Fruit fly (Drosophila melanogaster): ENCODE data around the gene CG33178.

The CG33178 gene

dm6 chrX:15085777-15086510, 3.3 kb downstream of the CG33178 start, which contains the start of the genes CG15027 and Dbct (continued):
- peak; percentile 74 for TF ChIP-seq dysf (GFP tag; IDR thresholded peaks at IDR 0.05)
- no peak for TF ChIP-seq CG17186 (GFP tag; optimal IDR thresholded peaks at IDR 0.05)
- TF ChIP-seq CkIIα-i1 (GFP tag; IDR thresholded peaks at IDR 0.05), result no peak
- TF ChIP-seq Sin3A (optimal IDR thresholded peaks at IDR 0.05), result peak; percentile 17
- TF ChIP-seq HHEX (GFP tag; optimal IDR thresholded peaks at IDR 0.05), result peak; percentile 31
- peak; percentile 56; the same call in 1 of the 2 replicates for TF ChIP-seq ara (GFP tag; IDR thresholded peaks at IDR 0.05)
- TF ChIP-seq CG2202 (tag; optimal IDR thresholded peaks at IDR 0.05), result peak; percentile 33
- TF ChIP-seq dimm (GFP tag; IDR thresholded peaks at IDR 0.05), result no peak
- TF ChIP-seq pum (GFP tag; optimal IDR thresholded peaks at IDR 0.05), result no peak
- TF ChIP-seq row (GFP tag; IDR thresholded peaks at IDR 0.05), result peak; percentile 91
- TF ChIP-seq ranshi (GFP tag; IDR thresholded peaks at IDR 0.05), result peak; percentile 63; the same call in 1 of the 2 replicates
- TF ChIP-seq CG13296 (GFP tag; optimal IDR thresholded peaks at IDR 0.05), result peak; percentile 38
- no peak for TF ChIP-seq CG4854 (GFP tag; optimal IDR thresholded peaks at IDR 0.05)
- peak in 1 of 2 experiments; percentile 82 for TF ChIP-seq eve (GFP tag; optimal IDR thresholded peaks at IDR 0.05)
- no peak for TF ChIP-seq gsb (GFP tag; IDR thresholded peaks at IDR 0.05)
- TF ChIP-seq disco-r (GFP tag; optimal IDR thresholded peaks at IDR 0.05), result no peak
- TF ChIP-seq CG2116 (GFP tag; optimal IDR thresholded peaks at IDR 0.05), result peak; percentile 67
- peak; percentile 67 for TF ChIP-seq CG2129 (GFP tag; IDR thresholded peaks at IDR 0.05; ENCODE audit: partially characterized antibody)
- TF ChIP-seq CG15601 (tag; optimal IDR thresholded peaks at IDR 0.05), result peak; percentile 47
- peak; percentile 32 for TF ChIP-seq bcd (GFP tag; optimal IDR thresholded peaks at IDR 0.05)
- TF ChIP-seq mirr (GFP tag; optimal IDR thresholded peaks at IDR 0.05), result no peak
- no peak for TF ChIP-seq CG16779 (GFP tag; IDR thresholded peaks at IDR 0.05)
- TF ChIP-seq CG13624 (GFP tag; optimal IDR thresholded peaks at IDR 0.05), result no peak
- no peak for TF ChIP-seq Hand (GFP tag; optimal IDR thresholded peaks at IDR 0.05)
- TF ChIP-seq zen2 (GFP tag; IDR thresholded peaks at IDR 0.05; ENCODE audit: partially characterized antibody), result no peak; the same call in 2 of the 3 replicates
- peak; percentile 33 for TF ChIP-seq CG15514 (GFP tag; optimal IDR thresholded peaks at IDR 0.05)
- TF ChIP-seq CG3726 (GFP tag; IDR thresholded peaks at IDR 0.05), result no peak
- TF ChIP-seq CG2199 (GFP tag; IDR thresholded peaks at IDR 0.05), result 0 out of 3 replicates have a peak, but pooled peaks have one; percentile 37
- TF ChIP-seq ind (GFP tag; optimal IDR thresholded peaks at IDR 0.05), result peak; percentile 73
- peak; percentile 69 for TF ChIP-seq CG1832 (GFP tag; optimal IDR thresholded peaks at IDR 0.05)
- TF ChIP-seq Oaz (GFP tag; IDR thresholded peaks at IDR 0.05), result peak; percentile 11; the same call in 1 of the 2 replicates
- TF ChIP-seq Ravus (GFP tag; IDR thresholded peaks at IDR 0.05), result no peak; the same call in 1 of the 2 replicates
- TF ChIP-seq otp (GFP tag; IDR thresholded peaks at IDR 0.05), result no peak
- TF ChIP-seq lab (GFP tag; optimal IDR thresholded peaks at IDR 0.05), result peak; percentile 60
- peak; percentile 26; the same call in 1 of the 2 replicates for TF ChIP-seq CG11247 (GFP tag; IDR thresholded peaks at IDR 0.05)
- TF ChIP-seq CG3407 (GFP tag; optimal IDR thresholded peaks at IDR 0.05), result no peak
- peak; percentile 39 for TF ChIP-seq CG17385 (GFP tag; optimal IDR thresholded peaks at IDR 0.05)
- no peak for TF ChIP-seq sqz (GFP tag; optimal IDR thresholded peaks at IDR 0.05)
- no peak for TF ChIP-seq CG16863 (GFP tag; optimal IDR thresholded peaks at IDR 0.05)
- peak; percentile 67 for TF ChIP-seq CG4730 (GFP tag; IDR thresholded peaks at IDR 0.05)
- TF ChIP-seq CG34224 (GFP tag; IDR thresholded peaks at IDR 0.05; ENCODE audit: partially characterized antibody), result peak; percentile 73; the same call in 2 of the 3 replicates
- TF ChIP-seq pros (GFP tag; optimal IDR thresholded peaks at IDR 0.05), result no peak
- TF ChIP-seq eyg (GFP tag; optimal IDR thresholded peaks at IDR 0.05), result no peak
- TF ChIP-seq CG6854 (GFP tag; optimal IDR thresholded peaks at IDR 0.05), result no peak
- TF ChIP-seq unpg (GFP tag; optimal IDR thresholded peaks at IDR 0.05), result peak; percentile 73
- peak; percentile 40; the same call in 1 of the 2 replicates for TF ChIP-seq E2f1 (GFP tag; IDR thresholded peaks at IDR 0.05)
- peak; percentile 48 for TF ChIP-seq tap (tag; optimal IDR thresholded peaks at IDR 0.05)
- TF ChIP-seq sim (GFP tag; IDR thresholded peaks at IDR 0.05), result no peak
- TF ChIP-seq bbx (GFP tag; IDR thresholded peaks at IDR 0.05; ENCODE audit: partially characterized antibody), result no peak

All from whole organism, embryonic.